Fruit fly (Drosophila melanogaster): ENCODE results near the gene CG17036.

dm6 chr2L:12719712-12720429, 19.3 kb upstream of the CG17036 start:
- TF ChIP-seq EcR (GFP tag; optimal IDR thresholded peaks at IDR 0.05) (no peak), psq (optimal IDR thresholded peaks at IDR 0.05) (no peak), pan (optimal IDR thresholded peaks at IDR 0.05) (no peak), CG8478 (optimal IDR thresholded peaks at IDR 0.05) (no peak)
